Worm (Caenorhabditis elegans) whole organism, mixed stage, embryonic: ENCODE data around the gene ref-1.

Source experiments
- M03D4.4 ChIP-seq: sonication (generic microtip); optimal IDR thresholded peaks from 2 replicates; lab custom pipeline; 2017; ENCODE audit warnings: mild to moderate bottlenecking, missing genetic modification characterization, missing compliant biosample characterization
- blmp-1 ChIP-seq: fragments of 150-350 bp; optimal IDR thresholded peaks from 2 replicates; lab custom pipeline; 2014; ENCODE audit warnings: missing biosample characterization, missing genetic modification characterization
- ceh-39 ChIP-seq: fragments of 150-350 bp; optimal IDR thresholded peaks from 2 replicates; lab custom pipeline; 2014; ENCODE audit warnings: missing biosample characterization, missing genetic modification characterization
- ceh-43 ChIP-seq: fragments of 200-800 bp; sonication (Bioruptor generic); optimal IDR thresholded peaks from 2 replicates; lab custom pipeline; 2018; ENCODE audit warnings: mild to moderate bottlenecking, missing genetic modification characterization, moderate library complexity, missing compliant biosample characterization
- ces-1 ChIP-seq: fragments of 150-350 bp; optimal IDR thresholded peaks from 2 replicates; lab custom pipeline; 2014; ENCODE audit warnings: missing biosample characterization, missing genetic modification reagents, missing genetic modification characterization
- cnd-1 ChIP-seq: fragments of 200-800 bp; sonication (Bioruptor generic); optimal IDR thresholded peaks from 2 replicates; lab custom pipeline; 2018; ENCODE audit warnings: mild to moderate bottlenecking, missing genetic modification characterization, missing compliant biosample characterization
- drap-1 ChIP-seq: fragments of 200-800 bp; sonication (Bioruptor generic); optimal IDR thresholded peaks from 3 replicates; lab custom pipeline; 2018; ENCODE audit warnings: mild to moderate bottlenecking, missing genetic modification characterization, missing compliant biosample characterization
- flh-1 ChIP-seq: fragments of 200-800 bp; sonication (Bioruptor generic); optimal IDR thresholded peaks from 2 replicates; lab custom pipeline; 2018; ENCODE audit warnings: mild to moderate bottlenecking, missing genetic modification characterization, moderate library complexity, missing compliant biosample characterization
- ham-2 ChIP-seq: fragments of 200-800 bp; sonication (Bioruptor generic); optimal IDR thresholded peaks from 2 replicates; lab custom pipeline; 2018; ENCODE audit warnings: mild to moderate bottlenecking, missing genetic modification characterization, missing compliant biosample characterization
- hlh-1 ChIP-seq: fragments of 150-350 bp; optimal IDR thresholded peaks from 2 replicates; lab custom pipeline; 2014; ENCODE audit warnings: missing biosample characterization, missing genetic modification reagents, missing genetic modification characterization
- lin-13 ChIP-seq: fragments of 150-350 bp; optimal IDR thresholded peaks from 2 replicates; lab custom pipeline; 2014; ENCODE audit warnings: missing biosample characterization, missing genetic modification characterization
- lin-32 ChIP-seq: fragments of 200-800 bp; sonication (Bioruptor generic); optimal IDR thresholded peaks from 2 replicates; lab custom pipeline; 2018; ENCODE audit warnings: mild to moderate bottlenecking, missing genetic modification characterization, missing compliant biosample characterization
- lsy-2 ChIP-seq: fragments of 150-350 bp; optimal IDR thresholded peaks from 2 replicates; lab custom pipeline; 2014; ENCODE audit warnings: missing biosample characterization, missing genetic modification characterization
- mep-1 ChIP-seq: fragments of 150-350 bp; optimal IDR thresholded peaks from 2 replicates; lab custom pipeline; 2017; ENCODE audit warnings: missing biosample characterization, missing genetic modification reagents, missing genetic modification characterization, inconsistent platforms
- mls-2 ChIP-seq: sonication (generic microtip); optimal IDR thresholded peaks from 2 replicates; lab custom pipeline; 2016; ENCODE audit warnings: mild to moderate bottlenecking, missing genetic modification characterization, moderate library complexity, missing compliant biosample characterization
- nhr-12 ChIP-seq: fragments of 150-350 bp; optimal IDR thresholded peaks from 2 replicates; lab custom pipeline; 2014; ENCODE audit warnings: missing biosample characterization, missing genetic modification characterization
- nhr-2 ChIP-seq: fragments of 150-350 bp; optimal IDR thresholded peaks from 2 replicates; lab custom pipeline; 2014; ENCODE audit warnings: missing biosample characterization, missing genetic modification characterization
- nhr-28 ChIP-seq: fragments of 150-350 bp; optimal IDR thresholded peaks from 2 replicates; lab custom pipeline; 2014; ENCODE audit warnings: missing biosample characterization, missing genetic modification characterization
- nhr-76 ChIP-seq: sonication (generic microtip); optimal IDR thresholded peaks from 2 replicates; lab custom pipeline; 2017; ENCODE audit warnings: missing biosample characterization, missing genetic modification characterization
- pha-4 ChIP-seq: fragments of 150-350 bp; optimal IDR thresholded peaks from 2 replicates; lab custom pipeline; 2018; ENCODE audit warnings: missing biosample characterization, missing genetic modification reagents, missing genetic modification characterization
- sem-2 ChIP-seq: fragments of 200-800 bp; sonication (Bioruptor generic); optimal IDR thresholded peaks from 2 replicates; lab custom pipeline; 2018; ENCODE audit warnings: mild to moderate bottlenecking, missing genetic modification characterization, missing compliant biosample characterization
- snpc-4 ChIP-seq: fragments of 150-350 bp; optimal IDR thresholded peaks from 2 replicates; lab custom pipeline; 2014; ENCODE audit warnings: missing biosample characterization, missing genetic modification characterization
- sptf-1 ChIP-seq: sonication (generic microtip); optimal IDR thresholded peaks from 2 replicates; lab custom pipeline; 2017; ENCODE audit warnings: mild to moderate bottlenecking, missing genetic modification characterization, moderate library complexity, missing compliant biosample characterization
- unc-120 ChIP-seq: sonication (generic microtip); optimal IDR thresholded peaks from 2 replicates; lab custom pipeline; 2017; ENCODE audit warnings: missing genetic modification characterization, missing compliant biosample characterization; ENCODE audit not compliant: poor library complexity, severe bottlenecking
- unc-39 ChIP-seq: fragments of 150-350 bp; optimal IDR thresholded peaks from 2 replicates; lab custom pipeline; 2014; ENCODE audit warnings: missing biosample characterization, missing genetic modification characterization
- unc-62 ChIP-seq: fragments of 150-350 bp; optimal IDR thresholded peaks from 2 replicates; lab custom pipeline; 2014; ENCODE audit warnings: missing biosample characterization, missing genetic modification reagents, missing genetic modification characterization
- zip-8 ChIP-seq: fragments of 150-350 bp; optimal IDR thresholded peaks from 2 replicates; lab custom pipeline; 2014; ENCODE audit warnings: missing biosample characterization, missing genetic modification characterization
- ztf-11 ChIP-seq: fragments of 150-350 bp; optimal IDR thresholded peaks from 2 replicates; lab custom pipeline; 2014; ENCODE audit warnings: missing biosample characterization, missing genetic modification characterization

The ref-1 gene

ce11 chrII:10227030-10227429, 8.8 kb downstream of the ref-1 start, which contains the start of gene srh-135:
Gene srh-135, minus strand, starts transcription at chrII:10227130.
- TF ChIP-seq ceh-39: no peak
- TF ChIP-seq ceh-43 (GFP tag; lab: Kevin White, UChicago): no peak
- no peak for TF ChIP-seq drap-1 (GFP tag; lab: Kevin White, UChicago)
- TF ChIP-seq pha-4: no peak
- TF ChIP-seq cnd-1 (tag; lab: Kevin White, UChicago): no peak
- no peak for TF ChIP-seq mls-2 (tag; lab: Kevin White, UChicago)
- TF ChIP-seq unc-62: no peak
- no peak for TF ChIP-seq nhr-28 (tag; lab: Kevin White, UChicago)
- TF ChIP-seq mep-1 (tag; lab: Kevin White, UChicago): no peak
- no peak for TF ChIP-seq ham-2 (GFP tag; lab: Kevin White, UChicago)
- TF ChIP-seq snpc-4: no peak
- TF ChIP-seq lsy-2: no peak

ce11 chrII:10230972-10231371, 12.7 kb downstream of the ref-1 start, which contains the start of gene T01E8.8:
Gene T01E8.8, plus strand, starts transcription at chrII:10231272.
- no peak for TF ChIP-seq lsy-2
- no peak for TF ChIP-seq cnd-1 (tag; lab: Kevin White, UChicago)
- TF ChIP-seq nhr-76 (tag; lab: Kevin White, UChicago): no peak
- TF ChIP-seq unc-62: no peak
- TF ChIP-seq sptf-1 (tag; lab: Kevin White, UChicago): no peak
- TF ChIP-seq lin-32: no peak
- no peak for TF ChIP-seq ceh-43 (GFP tag; lab: Kevin White, UChicago)
- no peak for TF ChIP-seq lin-13
- TF ChIP-seq nhr-28 (tag; lab: Kevin White, UChicago): no peak
- no peak for TF ChIP-seq sem-2 (GFP tag; lab: Kevin White, UChicago)
- no peak for TF ChIP-seq ham-2 (GFP tag; lab: Kevin White, UChicago)

ce11 chrII:10231874-10232273, 13.6 kb downstream of the ref-1 start:
- no peak for TF ChIP-seq unc-120 (tag; lab: Kevin White, UChicago)
- TF ChIP-seq ceh-43 (GFP tag; lab: Kevin White, UChicago): no peak
- TF ChIP-seq M03D4.4 (tag; lab: Kevin White, UChicago): no peak
- no peak for TF ChIP-seq lin-13
- no peak for TF ChIP-seq ztf-11 (tag; lab: Kevin White, UChicago)
- TF ChIP-seq unc-62: no peak
- TF ChIP-seq, all 35 proteins: peak for 0

- TF ChIP-seq nhr-12 (tag; lab: Kevin White, UChicago): no peak
- no peak for TF ChIP-seq mep-1 (tag; lab: Kevin White, UChicago)
- TF ChIP-seq unc-39 (tag; lab: Kevin White, UChicago): no peak
These were observed 16.1 kb downstream of the ref-1 start, which contains the start of gene ubxn-5 for ce11 chrII:10234398-10234797. Gene ubxn-5, minus strand, starts transcription at chrII:10234498.

ce11 chrII:10239595-10239994, 21.3 kb downstream of the ref-1 start, which contains the start of gene mec-15:
Gene mec-15, minus strand, starts transcription at chrII:10239695.
- TF ChIP-seq zip-8 (tag; lab: Kevin White, UChicago): no peak
- no peak for TF ChIP-seq nhr-12 (tag; lab: Kevin White, UChicago)
- no peak for TF ChIP-seq flh-1 (GFP tag; lab: Kevin White, UChicago)
- no peak for TF ChIP-seq unc-39 (tag; lab: Kevin White, UChicago)
- TF ChIP-seq sem-2 (GFP tag; lab: Kevin White, UChicago): no peak
- TF ChIP-seq drap-1 (GFP tag; lab: Kevin White, UChicago): no peak
- TF ChIP-seq blmp-1: no peak
- no peak for TF ChIP-seq M03D4.4 (tag; lab: Kevin White, UChicago)
- no peak for TF ChIP-seq nhr-28 (tag; lab: Kevin White, UChicago)
- no peak for TF ChIP-seq sptf-1 (tag; lab: Kevin White, UChicago)
- no peak for TF ChIP-seq nhr-2 (tag; lab: Kevin White, UChicago)
- no peak for TF ChIP-seq hlh-1
- no peak for TF ChIP-seq nhr-76 (tag; lab: Kevin White, UChicago)
- no peak for TF ChIP-seq snpc-4
- TF ChIP-seq, all 35 proteins: peak for 0

- TF ChIP-seq unc-39 (tag; lab: Kevin White, UChicago) (no peak), lsy-2 (no peak), ces-1 (GFP tag; lab: Kevin White, UChicago) (peak; percentile 36), M03D4.4 (tag; lab: Kevin White, UChicago) (no peak)
These were observed 24.0 kb downstream of the ref-1 start, which contains the start of gene mrps-14 for ce11 chrII:10242294-10242693. Gene mrps-14, minus strand, starts transcription at chrII:10242490.
